Comparison of ENCODE assay signal across 2 fruit fly cellular contexts in the genomic region with DNA sequence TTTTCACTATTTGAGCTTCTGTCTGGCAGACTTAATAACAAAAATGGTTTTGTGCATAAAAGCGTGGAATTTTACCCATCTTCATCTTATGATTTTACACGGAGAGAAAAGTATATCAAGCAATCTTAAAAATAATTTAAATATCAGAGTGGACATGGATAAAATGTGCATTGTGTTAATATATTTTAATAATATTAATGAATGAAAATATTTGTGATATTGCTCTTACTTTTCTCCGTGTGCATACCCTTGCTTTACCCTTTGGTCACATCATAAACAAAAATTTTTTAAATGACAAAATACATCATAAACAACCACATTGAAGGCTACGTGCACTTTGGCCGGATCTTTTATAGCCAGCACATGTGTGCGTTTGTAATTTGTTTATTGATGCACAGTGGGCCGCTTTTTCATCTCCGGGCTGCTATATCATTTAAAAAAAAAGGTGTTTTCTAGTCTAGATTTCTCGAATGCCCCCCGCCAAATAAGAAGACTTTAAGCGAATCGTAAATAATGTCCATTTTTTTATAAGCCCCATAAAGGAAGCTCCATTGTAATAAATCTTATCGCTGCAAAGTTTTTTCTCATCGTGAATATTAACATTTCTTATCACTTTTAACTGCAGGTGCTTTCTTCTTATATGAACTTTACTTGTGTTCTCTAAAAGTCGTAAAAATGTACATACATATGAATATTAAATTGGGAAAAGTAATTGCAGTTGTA.
A peak's percentile ranks its signal among the peaks of the same experiment; 100 is the strongest.
TF ChIP-seq lines count a peak whose summit lies in the region.

No protein-coding gene starts in this region.

TF ChIP-seq in whole organism, embryonic, 481 proteins besides CTCF, POLR2A, EP300 and RAD21 (continued from another document and continues in another):
- TF ChIP-seq Nf-YC (tag; optimal IDR thresholded peaks at IDR 0.05; lab: Kevin White, UChicago) (no peak), E2f1 (GFP tag; IDR thresholded peaks at IDR 0.05; lab: Robert Waterston, UW) (no peak), inv (GFP tag; IDR thresholded peaks at IDR 0.05; lab: Robert Waterston, UW; ENCODE audit: partially characterized antibody) (no peak), p53 (GFP tag; optimal IDR thresholded peaks at IDR 0.05; lab: Kevin White, UChicago) (no peak), CG10543 (GFP tag; optimal IDR thresholded peaks at IDR 0.05; lab: Kevin White, UChicago) (no peak), CG31441 (GFP tag; IDR thresholded peaks at IDR 0.05; lab: Robert Waterston, UW) (peak; percentile 44), ara (GFP tag; IDR thresholded peaks at IDR 0.05; lab: Robert Waterston, UW) (peak; percentile 62), chn (GFP tag; optimal IDR thresholded peaks at IDR 0.05; lab: Kevin White, UChicago) (no peak), ftz-f1 (GFP tag; optimal IDR thresholded peaks at IDR 0.05; lab: Kevin White, UChicago) (no peak), CG7556 (GFP tag; optimal IDR thresholded peaks at IDR 0.05; lab: Kevin White, UChicago) (peak; percentile 29), CG15269 (tag; optimal IDR thresholded peaks at IDR 0.05; lab: Kevin White, UChicago) (peak; percentile 72), CG13424 (tag; optimal IDR thresholded peaks at IDR 0.05; lab: Kevin White, UChicago) (peak; percentile 60), bowl (GFP tag; IDR thresholded peaks at IDR 0.05; lab: Robert Waterston, UW) (no peak), CG2875 (GFP tag; optimal IDR thresholded peaks at IDR 0.05; lab: Kevin White, UChicago) (peak; percentile 44), CG13775 (GFP tag; optimal IDR thresholded peaks at IDR 0.05; lab: Kevin White, UChicago) (peak; percentile 27), peb (GFP tag; IDR thresholded peaks at IDR 0.05; lab: Robert Waterston, UW) (peak; percentile 15; the same call in 1 of the 2 replicates), GATAe (GFP tag; conservative IDR thresholded peaks at IDR 0.05; lab: Robert Waterston, UW) (no peak), yki (optimal IDR thresholded peaks at IDR 0.05; lab: Kevin White, UChicago) (no peak), CG11504 (tag; optimal IDR thresholded peaks at IDR 0.05; lab: Kevin White, UChicago) (peak; percentile 74), tgo (GFP tag; IDR thresholded peaks at IDR 0.05; lab: Robert Waterston, UW) (peak; percentile 56; the same call in 2 of the 3 replicates), CG18262 (tag; optimal IDR thresholded peaks at IDR 0.05; lab: Kevin White, UChicago) (peak; percentile 49), CG12391 (tag; optimal IDR thresholded peaks at IDR 0.05; lab: Kevin White, UChicago) (peak; percentile 62), CG3065 (GFP tag; optimal IDR thresholded peaks at IDR 0.05; lab: Kevin White, UChicago) (no peak), Xrp1 (GFP tag; IDR thresholded peaks at IDR 0.05; lab: Robert Waterston, UW) (peak; percentile 57), Nf-YB (GFP tag; optimal IDR thresholded peaks at IDR 0.05; lab: Kevin White, UChicago) (no peak), pho (GFP tag; optimal IDR thresholded peaks at IDR 0.05; lab: Kevin White, UChicago) (no peak), zen2 (GFP tag; IDR thresholded peaks at IDR 0.05; lab: Robert Waterston, UW; ENCODE audit: partially characterized antibody) (no peak), CG17385 (GFP tag; optimal IDR thresholded peaks at IDR 0.05; lab: Kevin White, UChicago) (peak; percentile 25), Pdp1 (GFP tag; optimal IDR thresholded peaks at IDR 0.05; lab: Kevin White, UChicago) (no peak), jing (GFP tag; optimal IDR thresholded peaks at IDR 0.05; lab: Kevin White, UChicago) (peak; percentile 0), gce (GFP tag; IDR thresholded peaks at IDR 0.05; lab: Robert Waterston, UW) (no peak), CG12155 (GFP tag; optimal IDR thresholded peaks at IDR 0.05; lab: Kevin White, UChicago) (peak; percentile 2), row (GFP tag; IDR thresholded peaks at IDR 0.05; lab: Robert Waterston, UW) (peak; percentile 63), nau (GFP tag; optimal IDR thresholded peaks at IDR 0.05; lab: Kevin White, UChicago) (no peak), B-H2 (GFP tag; optimal IDR thresholded peaks at IDR 0.05; lab: Kevin White, UChicago) (no peak), CG11093 (GFP tag; IDR thresholded peaks at IDR 0.05; lab: Robert Waterston, UW) (peak; percentile 50; the same call in 1 of the 3 replicates), Taf1 (GFP tag; IDR thresholded peaks at IDR 0.05; lab: Robert Waterston, UW) (peak; percentile 27; the same call in 1 of the 2 replicates), Abd-B (GFP tag; optimal IDR thresholded peaks at IDR 0.05; lab: Kevin White, UChicago) (peak; percentile 60), CG12219 (GFP tag; optimal IDR thresholded peaks at IDR 0.05; lab: Kevin White, UChicago) (peak; percentile 18), tin (GFP tag; optimal IDR thresholded peaks at IDR 0.05; lab: Kevin White, UChicago) (peak; percentile 4), Oli (tag; optimal IDR thresholded peaks at IDR 0.05; lab: Kevin White, UChicago) (peak; percentile 38), fd64A (GFP tag; optimal IDR thresholded peaks at IDR 0.05; lab: Kevin White, UChicago) (no peak), CG8281 (tag; optimal IDR thresholded peaks at IDR 0.05; lab: Kevin White, UChicago) (peak; percentile 9), CG9876 (GFP tag; optimal IDR thresholded peaks at IDR 0.05; lab: Kevin White, UChicago) (no peak), Oaz (GFP tag; IDR thresholded peaks at IDR 0.05; lab: Robert Waterston, UW) (peak; percentile 46; the same call in 1 of the 2 replicates), CG14014 (GFP tag; IDR thresholded peaks at IDR 0.05; lab: Robert Waterston, UW) (peak; percentile 61), CG7372 (GFP tag; IDR thresholded peaks at IDR 0.05; lab: Robert Waterston, UW) (no peak), CG11456 (GFP tag; IDR thresholded peaks at IDR 0.05; lab: Robert Waterston, UW) (0 out of 3 replicates have a peak, but pooled peaks have one; percentile 38), nmo (GFP tag; optimal IDR thresholded peaks at IDR 0.05; lab: Kevin White, UChicago) (peak; percentile 67), Chrac-16 (GFP tag; optimal IDR thresholded peaks at IDR 0.05; lab: Kevin White, UChicago) (peak; percentile 15), tup (GFP tag; optimal IDR thresholded peaks at IDR 0.05; lab: Kevin White, UChicago) (no peak), sd (tag; optimal IDR thresholded peaks at IDR 0.05; lab: Kevin White, UChicago) (peak; percentile 41), Awh (GFP tag; IDR thresholded peaks at IDR 0.05; lab: Robert Waterston, UW) (peak; percentile 28; the same call in 1 of the 2 replicates), gem (tag; optimal IDR thresholded peaks at IDR 0.05; lab: Kevin White, UChicago) (peak; percentile 75), sens-2 (GFP tag; IDR thresholded peaks at IDR 0.05; lab: Robert Waterston, UW) (no peak), Sox102F (GFP tag; optimal IDR thresholded peaks at IDR 0.05; lab: Kevin White, UChicago) (peak; percentile 79), CG12071 (GFP tag; optimal IDR thresholded peaks at IDR 0.05; lab: Kevin White, UChicago) (no peak), CG2712 (tag; optimal IDR thresholded peaks at IDR 0.05; lab: Kevin White, UChicago) (peak; percentile 66), CG10959 (GFP tag; IDR thresholded peaks at IDR 0.05; lab: Robert Waterston, UW) (peak; percentile 31; the same call in 1 of the 2 replicates), ci (GFP tag; IDR thresholded peaks at IDR 0.05; lab: Robert Waterston, UW) (peak; percentile 75), CG9215 (GFP tag; IDR thresholded peaks at IDR 0.05; lab: Robert Waterston, UW) (no peak)

TF ChIP-seq in whole organism, prepupa, 60 proteins besides CTCF, POLR2A, EP300 and RAD21 (continued from another document):
- TF ChIP-seq CG11762 (GFP tag; optimal IDR thresholded peaks at IDR 0.05; lab: Kevin White, UChicago; ENCODE audit: insufficient read depth): no peak
- TF ChIP-seq CG3919 (GFP tag; optimal IDR thresholded peaks at IDR 0.05; lab: Kevin White, UChicago): peak; percentile 53
- peak; percentile 51 for TF ChIP-seq CG4318 (GFP tag; optimal IDR thresholded peaks at IDR 0.05; lab: Kevin White, UChicago)
- no peak for TF ChIP-seq CG8319 (GFP tag; optimal IDR thresholded peaks at IDR 0.05; lab: Kevin White, UChicago)
- peak; percentile 31 for TF ChIP-seq Smox (GFP tag; optimal IDR thresholded peaks at IDR 0.05; lab: Kevin White, UChicago)
- no peak for TF ChIP-seq CG1621 (tag; optimal IDR thresholded peaks at IDR 0.05; lab: Kevin White, UChicago)
- TF ChIP-seq CG8632 (GFP tag; optimal IDR thresholded peaks at IDR 0.05; lab: Kevin White, UChicago): no peak
- peak; percentile 37 for TF ChIP-seq Met (GFP tag; optimal IDR thresholded peaks at IDR 0.05; lab: Kevin White, UChicago)
- peak; percentile 82 for TF ChIP-seq svp (GFP tag; lab: Kevin White, UChicago)
- peak; percentile 8 for TF ChIP-seq CG6792 (GFP tag; optimal IDR thresholded peaks at IDR 0.05; lab: Kevin White, UChicago)
- peak; percentile 56 for TF ChIP-seq Hr4 (GFP tag; optimal IDR thresholded peaks at IDR 0.05; lab: Kevin White, UChicago)
- TF ChIP-seq Sox14 (GFP tag; optimal IDR thresholded peaks at IDR 0.05; lab: Kevin White, UChicago): peak; percentile 30
